Worm (Caenorhabditis elegans): ENCODE measurements around the gene rnf-121.

The rnf-121 gene

ce11 chrIII:4186751-4187309 lies 16.1 kb upstream of the rnf-121 start, which contains the start of gene lars-1:
Gene lars-1, minus strand, starts transcription at chrIII:4186801.
- TF ChIP-seq ceh-6 (GFP tag; optimal IDR thresholded peaks at IDR 0.05) = no peak
- TF ChIP-seq tbx-2 (tag; optimal IDR thresholded peaks at IDR 0.05) = no peak
- TF ChIP-seq ceh-34 (tag; optimal IDR thresholded peaks at IDR 0.05) = no peak
- no peak for TF ChIP-seq unc-3 (GFP tag; conservative IDR thresholded peaks at IDR 0.05)
- no peak for TF ChIP-seq unc-3 (tag; optimal IDR thresholded peaks at IDR 0.05)
- TF ChIP-seq pat-9 (tag; optimal IDR thresholded peaks at IDR 0.05) = no peak
- no peak for TF ChIP-seq T23F11.4 (GFP tag; optimal IDR thresholded peaks at IDR 0.05)
- TF ChIP-seq hlh-8 (tag; optimal IDR thresholded peaks at IDR 0.05) = no peak
- no peak for TF ChIP-seq ceh-19 (GFP tag; optimal IDR thresholded peaks at IDR 0.05)
- TF ChIP-seq eyg-1 (tag; optimal IDR thresholded peaks at IDR 0.05) = no peak
- no peak for TF ChIP-seq mec-3 (tag; optimal IDR thresholded peaks at IDR 0.05; ENCODE audit: borderline replicate concordance)
- no peak for TF ChIP-seq ceh-24 (tag; optimal IDR thresholded peaks at IDR 0.05)
- TF ChIP-seq unc-55 (GFP tag; optimal IDR thresholded peaks at IDR 0.05) = no peak
- no peak for TF ChIP-seq odd-2 (tag; optimal IDR thresholded peaks at IDR 0.05)
- no peak for TF ChIP-seq sox-2 (GFP tag; IDR thresholded peaks at IDR 0.05)
- no peak for TF ChIP-seq syd-9 (tag; optimal IDR thresholded peaks at IDR 0.05)
- no peak for TF ChIP-seq ceh-48 (tag; optimal IDR thresholded peaks at IDR 0.05)
- TF ChIP-seq hlh-13 (GFP tag; optimal IDR thresholded peaks at IDR 0.05) = no peak

ce11 chrIII:4181338-4181737 lies 10.6 kb upstream of the rnf-121 start, which contains the start of gene C16C10.1:
Gene C16C10.1, minus strand, starts transcription at chrIII:4181438.
- TF ChIP-seq pha-2 (tag; optimal IDR thresholded peaks at IDR 0.05) (no peak), rnt-1 (tag; optimal IDR thresholded peaks at IDR 0.05) (no peak), pat-9 (tag; optimal IDR thresholded peaks at IDR 0.05) (no peak), syd-9 (tag; optimal IDR thresholded peaks at IDR 0.05) (no peak), ceh-2 (tag; optimal IDR thresholded peaks at IDR 0.05) (no peak), pqm-1 (tag; optimal IDR thresholded peaks at IDR 0.05) (no peak), ceh-19 (GFP tag; optimal IDR thresholded peaks at IDR 0.05) (no peak), ceh-18 (tag; optimal IDR thresholded peaks at IDR 0.05) (no peak)

- TF ChIP-seq fax-1 (tag; optimal IDR thresholded peaks at IDR 0.05) (no peak), mec-3 (tag; optimal IDR thresholded peaks at IDR 0.05; ENCODE audit: borderline replicate concordance) (no peak), sox-2 (GFP tag; IDR thresholded peaks at IDR 0.05) (no peak), ceh-14 (tag; optimal IDR thresholded peaks at IDR 0.05) (no peak), hlh-15 (tag; optimal IDR thresholded peaks at IDR 0.05) (no peak), K02D7.2 (tag; optimal IDR thresholded peaks at IDR 0.05) (no peak), fkh-10 (GFP tag; optimal IDR thresholded peaks at IDR 0.05) (no peak), sox-4 (tag; optimal IDR thresholded peaks at IDR 0.05) (no peak), ceh-24 (tag; optimal IDR thresholded peaks at IDR 0.05) (no peak), dmd-4 (tag; optimal IDR thresholded peaks at IDR 0.05; ENCODE audit: borderline replicate concordance) (no peak), pat-9 (tag; optimal IDR thresholded peaks at IDR 0.05) (no peak), pha-2 (tag; optimal IDR thresholded peaks at IDR 0.05) (no peak), nhr-11 (tag; optimal IDR thresholded peaks at IDR 0.05) (no peak), ets-4 (tag; optimal IDR thresholded peaks at IDR 0.05) (no peak), ceh-48 (tag; optimal IDR thresholded peaks at IDR 0.05) (no peak)
Observed at ce11 chrIII:4178564-4178963, 7.8 kb upstream of the rnf-121 start, which contains the start of gene C16C10.2. Gene C16C10.2, minus strand, starts transcription at chrIII:4178664.

ce11 chrIII:4176109-4176596 lies 5.4 kb upstream of the rnf-121 start, which contains the start of the genes hrde-1 and C16C10.13:
Gene hrde-1, minus strand, starts transcription at chrIII:4176159.
Gene C16C10.13, plus strand, starts transcription at chrIII:4176440.
- TF ChIP-seq nhr-11 (tag; optimal IDR thresholded peaks at IDR 0.05) (no peak), unc-55 (GFP tag; optimal IDR thresholded peaks at IDR 0.05) (no peak), ceh-34 (tag; optimal IDR thresholded peaks at IDR 0.05) (no peak), pax-1 (tag; optimal IDR thresholded peaks at IDR 0.05) (no peak)

- TF ChIP-seq npax-4 (tag; optimal IDR thresholded peaks at IDR 0.05) = no peak
- no peak for TF ChIP-seq ceh-18 (tag; optimal IDR thresholded peaks at IDR 0.05)
- no peak for TF ChIP-seq pag-3 (tag; optimal IDR thresholded peaks at IDR 0.05; ENCODE audit: borderline replicate concordance)
- no peak for TF ChIP-seq fax-1 (tag; optimal IDR thresholded peaks at IDR 0.05)
- TF ChIP-seq ref-2 (tag; optimal IDR thresholded peaks at IDR 0.05) = no peak
Observed at ce11 chrIII:4175489-4175888, 4.7 kb upstream of the rnf-121 start.
